Worm (Caenorhabditis elegans): ENCODE data around the gene dsl-4.

Gene dsl-4

DNA sequence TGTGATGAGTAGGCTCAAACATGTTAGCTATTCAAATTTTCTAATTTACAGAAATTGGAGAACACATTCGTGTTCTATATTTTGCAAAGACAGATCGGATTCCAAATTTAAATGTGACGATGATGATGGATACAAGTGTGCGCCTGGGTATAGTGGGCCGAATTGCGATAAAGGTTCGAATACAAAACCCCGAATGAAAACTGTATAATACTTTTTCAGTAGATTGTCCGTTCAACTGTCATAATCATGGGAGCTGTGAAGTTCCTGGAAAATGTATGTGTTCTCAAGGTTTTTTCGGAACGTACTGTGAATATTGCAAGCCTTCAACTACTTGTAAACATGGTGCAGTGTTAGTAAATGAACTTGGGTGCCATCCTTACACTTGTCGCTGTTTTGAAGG is 801 bp downstream of the dsl-4 start:
- TF ChIP-seq nhr-11 (tag; optimal IDR thresholded peaks at IDR 0.05) (no peak), ceh-14 (tag; optimal IDR thresholded peaks at IDR 0.05) (no peak), ceh-2 (tag; optimal IDR thresholded peaks at IDR 0.05) (no peak), ama-1 (optimal IDR thresholded peaks at IDR 0.05) (no peak), pag-3 (tag; optimal IDR thresholded peaks at IDR 0.05; ENCODE audit: borderline replicate concordance) (no peak), dve-1 (tag; optimal IDR thresholded peaks at IDR 0.05) (no peak), K02D7.2 (tag; optimal IDR thresholded peaks at IDR 0.05) (no peak), C08G9.2 (tag; optimal IDR thresholded peaks at IDR 0.05) (no peak), ets-4 (tag; optimal IDR thresholded peaks at IDR 0.05) (no peak), ceh-45 (GFP tag; IDR thresholded peaks at IDR 0.05) (no peak), sox-4 (tag; optimal IDR thresholded peaks at IDR 0.05) (no peak), F13H6.1 (tag; optimal IDR thresholded peaks at IDR 0.05) (no peak), K09A11.1 (tag; optimal IDR thresholded peaks at IDR 0.05; ENCODE audit: insufficient read depth) (no peak), ceh-22 (tag; optimal IDR thresholded peaks at IDR 0.05) (no peak), fax-1 (tag; optimal IDR thresholded peaks at IDR 0.05) (no peak), eyg-1 (tag; optimal IDR thresholded peaks at IDR 0.05) (no peak), sox-2 (GFP tag; IDR thresholded peaks at IDR 0.05) (no peak), ceh-24 (tag; optimal IDR thresholded peaks at IDR 0.05) (no peak), hlh-15 (tag; optimal IDR thresholded peaks at IDR 0.05) (no peak)

DNA sequence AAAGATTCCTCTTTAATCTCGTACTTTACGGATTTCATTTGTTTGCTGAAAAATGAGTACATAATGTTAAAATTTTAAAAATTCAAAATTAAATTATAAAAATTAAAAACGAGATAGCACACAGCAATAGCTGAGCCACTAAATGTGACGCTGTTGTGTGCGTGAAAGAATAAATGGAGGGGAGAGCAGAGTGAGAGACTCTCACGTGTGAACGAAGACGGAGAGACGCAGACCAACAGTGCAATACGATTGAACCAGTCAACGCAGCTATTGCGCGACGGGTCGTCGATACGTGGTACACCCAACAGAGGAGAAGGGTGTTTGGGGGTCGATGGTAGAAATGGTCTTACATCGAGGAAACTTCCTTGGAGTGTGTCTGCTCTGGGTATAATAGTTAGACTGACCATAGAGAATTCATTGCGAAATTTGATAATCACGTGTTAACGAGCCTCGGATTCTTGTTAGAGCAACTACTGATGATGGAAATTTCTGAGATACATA is 8.5 kb downstream of the dsl-4 start, which contains the start of gene F16B12.4:
TSS of gene F16B12.4 (minus strand) at position 51 of the 501 bp plus-strand sequence.
- no peak for TF ChIP-seq ceh-2 (tag; optimal IDR thresholded peaks at IDR 0.05)
- TF ChIP-seq ceh-6 (GFP tag; optimal IDR thresholded peaks at IDR 0.05): no peak
- TF ChIP-seq F13H6.1 (tag; optimal IDR thresholded peaks at IDR 0.05): no peak
- no peak for TF ChIP-seq sox-4 (tag; optimal IDR thresholded peaks at IDR 0.05)
- no peak for TF ChIP-seq pha-4 (tag; optimal IDR thresholded peaks at IDR 0.05)
- TF ChIP-seq ceh-34 (tag; optimal IDR thresholded peaks at IDR 0.05): no peak
- peak; percentile 61 for TF ChIP-seq nfya-1 (tag; optimal IDR thresholded peaks at IDR 0.05)
- TF ChIP-seq ceh-30 (tag; optimal IDR thresholded peaks at IDR 0.05): no peak
- TF ChIP-seq pax-1 (tag; optimal IDR thresholded peaks at IDR 0.05): no peak
- peak; percentile 73 for TF ChIP-seq hlh-30 (tag; optimal IDR thresholded peaks at IDR 0.05; ENCODE audit: insufficient read depth)
- no peak for TF ChIP-seq ceh-45 (GFP tag; IDR thresholded peaks at IDR 0.05)
- TF ChIP-seq lin-11 (tag; optimal IDR thresholded peaks at IDR 0.05): no peak
- peak; percentile 24 for TF ChIP-seq ceh-31 (tag; optimal IDR thresholded peaks at IDR 0.05)
- TF ChIP-seq sdc-2 (tag; optimal IDR thresholded peaks at IDR 0.05): peak; percentile 1

DNA sequence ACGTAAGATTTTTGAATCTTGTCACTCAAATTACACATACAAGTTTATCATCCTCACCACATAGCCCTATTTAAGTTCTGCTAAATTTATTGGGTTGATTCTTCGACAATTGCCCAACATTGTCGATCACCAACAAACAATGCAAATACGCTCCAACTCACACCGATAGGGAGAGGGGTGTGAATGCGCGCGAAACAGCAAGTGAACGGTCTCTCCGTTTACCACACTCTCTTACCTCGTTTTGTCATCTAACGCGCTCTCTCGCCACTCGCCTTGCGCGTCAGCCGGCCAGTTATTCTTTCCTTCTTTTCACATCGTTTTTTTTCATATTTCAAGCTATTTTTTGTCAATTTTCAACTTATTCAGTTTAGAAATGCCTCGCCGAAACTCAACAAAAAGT is 11.8 kb downstream of the dsl-4 start, which contains the start of gene F16B12.6:
TSS of gene F16B12.6 (plus strand) at position 331 of the 400 bp plus-strand sequence.
- TF ChIP-seq fkh-10 (GFP tag; optimal IDR thresholded peaks at IDR 0.05) (no peak), hlh-30 (tag; optimal IDR thresholded peaks at IDR 0.05; ENCODE audit: insufficient read depth) (peak; percentile 57), ztf-16 (tag; optimal IDR thresholded peaks at IDR 0.05) (no peak), nfya-1 (tag; optimal IDR thresholded peaks at IDR 0.05) (peak; percentile 70), pha-4 (tag; optimal IDR thresholded peaks at IDR 0.05) (no peak), pqm-1 (tag; optimal IDR thresholded peaks at IDR 0.05) (no peak), ceh-31 (tag; optimal IDR thresholded peaks at IDR 0.05) (peak; percentile 83), ttx-3 (tag; optimal IDR thresholded peaks at IDR 0.05) (no peak), ceh-30 (tag; optimal IDR thresholded peaks at IDR 0.05) (no peak), ceh-48 (tag; optimal IDR thresholded peaks at IDR 0.05) (peak; percentile 2), ceh-34 (tag; optimal IDR thresholded peaks at IDR 0.05) (peak; percentile 57), ref-2 (tag; optimal IDR thresholded peaks at IDR 0.05) (peak; percentile 30), rnt-1 (tag; optimal IDR thresholded peaks at IDR 0.05) (peak; percentile 50), pat-9 (tag; optimal IDR thresholded peaks at IDR 0.05) (no peak), sdc-2 (tag; optimal IDR thresholded peaks at IDR 0.05) (peak; percentile 82), npax-4 (tag; optimal IDR thresholded peaks at IDR 0.05) (no peak), nhr-232 (tag; optimal IDR thresholded peaks at IDR 0.05) (no peak), tbx-2 (tag; optimal IDR thresholded peaks at IDR 0.05) (peak; percentile 94), unc-55 (GFP tag; optimal IDR thresholded peaks at IDR 0.05) (peak; percentile 16), gmeb-2 (tag; optimal IDR thresholded peaks at IDR 0.05) (no peak), ceh-6 (GFP tag; optimal IDR thresholded peaks at IDR 0.05) (peak; percentile 36), nhr-11 (tag; optimal IDR thresholded peaks at IDR 0.05) (no peak), ceh-14 (tag; optimal IDR thresholded peaks at IDR 0.05) (peak; percentile 11), ceh-22 (tag; optimal IDR thresholded peaks at IDR 0.05) (peak; percentile 10), madf-2 (tag; optimal IDR thresholded peaks at IDR 0.05) (no peak), pha-2 (tag; optimal IDR thresholded peaks at IDR 0.05) (no peak), elt-4 (tag; optimal IDR thresholded peaks at IDR 0.05) (no peak), unc-42 (tag; optimal IDR thresholded peaks at IDR 0.05) (peak; percentile 73), hlh-15 (tag; optimal IDR thresholded peaks at IDR 0.05) (no peak), pax-1 (tag; optimal IDR thresholded peaks at IDR 0.05) (no peak), ceh-18 (tag; optimal IDR thresholded peaks at IDR 0.05) (peak; percentile 74), ahr-1 (tag; optimal IDR thresholded peaks at IDR 0.05) (no peak), fkh-6 (tag; optimal IDR thresholded peaks at IDR 0.05) (no peak)
